Worm (Caenorhabditis elegans) whole organism, L1 larva: ENCODE data around the gene str-78.

Experiments used
- ama-1 ChIP-seq: fragments of 150-350 bp; optimal IDR thresholded peaks from 2 replicates; lab custom pipeline; 2014
- lin-35 ChIP-seq, 2 experiments: fragments of 150-350 bp; optimal IDR thresholded peaks; 2 replicates each; lab custom pipeline; 2014; ENCODE audit warnings: missing biosample characterization in 2 of 2, missing genetic modification characterization in 2 of 2, missing genetic modification reagents in 2 of 2
- unc-62 ChIP-seq: fragments of 150-350 bp; optimal IDR thresholded peaks from 2 replicates; lab custom pipeline; 2014; ENCODE audit warnings: missing biosample characterization, missing genetic modification reagents, missing genetic modification characterization

- TF ChIP-seq ama-1 (lab: Kevin White, UChicago) (no peak), unc-62 (no peak), lin-35 (GFP tag; optimal IDR thresholded peaks at IDR 0.05; lab: Kevin White, UChicago) (no peak)
Measured at ce11 chrIV:15140832-15141231, 6.2 kb downstream of the str-78 start, which contains the start of gene srg-51.
